Fruit fly (Drosophila melanogaster) whole organism, embryonic: ENCODE results near the gene CG14440.

ENCODE experiments used
- CG32772 ChIP-seq: fragments of 200-800 bp; sonication (Bioruptor generic); IDR thresholded peaks from 2 replicates; pipeline ENCODE4 v1.3.6; 2022; ENCODE audit warnings: missing biosample characterization, missing genetic modification characterization
- esg ChIP-seq: fragments of 200-800 bp; sonication (Bioruptor generic); conservative IDR thresholded peaks from 2 replicates; pipeline ENCODE4 v1.3.6; 2022; ENCODE audit warnings: missing biosample characterization, missing genetic modification characterization
- lbe ChIP-seq: fragments of 200-800 bp; sonication (Bioruptor generic); optimal IDR thresholded peaks from 2 replicates; lab custom pipeline; 2016; ENCODE audit warnings: missing biosample characterization, mild to moderate bottlenecking, missing genetic modification characterization
- mld ChIP-seq: fragments of 200-800 bp; sonication (Bioruptor generic); IDR thresholded peaks from 3 replicates; pipeline ENCODE4 v1.3.6; 2022; ENCODE audit warnings: missing biosample characterization, missing genetic modification characterization; ENCODE audit not compliant: partially characterized antibody
- pan ChIP-seq, 4 experiments: fragments of >200 bp in 3 of 4; fragments of 200-800 bp in 1 of 4; sonication (Bioruptor generic) in 1 of 4; optimal IDR thresholded peaks in 3 of 4; IDR thresholded peaks in 1 of 4; 2 replicates each; pipeline versions ENCODE4 v1.3.6 to Lab custom; 2017 to 2022; ENCODE audit warnings: missing biosample characterization in 2 of 4, missing genetic modification characterization in 2 of 4, mixed read lengths in 1 of 4
- pho ChIP-seq: fragments of 200-800 bp; sonication (Bioruptor generic); optimal IDR thresholded peaks from 2 replicates; lab custom pipeline; 2016; ENCODE audit warnings: missing biosample characterization, missing genetic modification characterization
- trem ChIP-seq: fragments of 200-800 bp; optimal IDR thresholded peaks from 3 replicates; lab custom pipeline; 2019; ENCODE audit warnings: missing biosample characterization, mild to moderate bottlenecking, missing genetic modification characterization, moderate library complexity

DNA sequence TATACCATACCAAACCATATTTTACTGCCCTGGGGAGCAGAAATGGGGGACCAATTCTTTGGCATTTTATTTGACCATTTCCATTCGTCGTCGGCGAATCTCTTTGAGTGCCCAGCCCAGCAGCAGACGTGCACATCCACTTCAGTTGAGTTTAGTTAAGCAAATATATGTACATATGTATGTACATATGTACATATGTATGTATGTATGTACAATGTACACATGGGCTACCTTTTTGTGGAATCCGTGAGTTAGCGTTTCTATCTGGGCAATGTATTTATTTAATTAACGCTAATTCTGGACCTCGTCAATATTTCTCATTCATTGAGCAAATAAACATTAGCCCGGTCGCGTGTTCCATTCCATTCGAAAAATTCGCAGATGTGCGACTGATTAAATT lies 21.6 kb upstream of the CG14440 start:
- TF ChIP-seq trem: no peak
- no peak for TF ChIP-seq mld (GFP tag; lab: Robert Waterston, UW)
- no peak for TF ChIP-seq pan (optimal IDR thresholded peaks at IDR 0.05; lab: Kevin White, UChicago)
- no peak for TF ChIP-seq pan (GFP tag; optimal IDR thresholded peaks at IDR 0.05 in 1 of 2, IDR thresholded peaks at IDR 0.05 in 1 of 2)
- no peak for TF ChIP-seq lbe (GFP tag; lab: Kevin White, UChicago)
- TF ChIP-seq pho (GFP tag; lab: Kevin White, UChicago): no peak
- TF ChIP-seq esg (GFP tag; lab: Robert Waterston, UW): no peak
- no peak for TF ChIP-seq CG32772 (GFP tag; lab: Robert Waterston, UW)
